Fruit fly (Drosophila melanogaster): ENCODE results near the gene CG5866.

The CG5866 gene

DNA sequence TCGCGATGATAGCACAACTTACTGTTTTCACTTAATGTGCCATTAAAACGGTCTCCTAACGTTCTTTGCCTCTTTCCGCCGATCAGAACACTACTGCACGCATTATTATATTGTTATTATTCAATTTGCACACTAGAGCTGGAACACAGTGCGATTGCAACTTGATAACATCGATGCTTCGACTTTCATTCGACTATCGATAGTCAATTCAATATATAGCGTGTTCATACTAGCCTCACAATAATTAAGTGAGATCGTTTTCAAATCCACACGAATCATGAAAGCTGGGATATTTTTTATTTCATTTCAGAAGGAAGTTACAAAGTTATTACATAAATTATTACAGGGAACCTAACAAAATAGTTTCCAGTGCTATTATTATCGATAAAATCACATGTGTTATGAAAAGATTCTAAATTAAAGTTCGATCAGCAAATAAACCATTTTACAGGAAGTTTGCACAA lies 14.2 kb upstream of the CG5866 start (continued):
- TF ChIP-seq odd (GFP tag; optimal IDR thresholded peaks at IDR 0.05) (peak; percentile 33), Asciz (GFP tag; optimal IDR thresholded peaks at IDR 0.05) (no peak), CG15696 (tag; optimal IDR thresholded peaks at IDR 0.05) (no peak), yki (optimal IDR thresholded peaks at IDR 0.05) (no peak), PHDP (tag; optimal IDR thresholded peaks at IDR 0.05) (peak; percentile 68), knrl (GFP tag; IDR thresholded peaks at IDR 0.05; ENCODE audit: partially characterized antibody) (peak; percentile 86), wdn (GFP tag; IDR thresholded peaks at IDR 0.05) (0 out of 2 replicates have a peak, but pooled peaks have one; percentile 8), peb (GFP tag; IDR thresholded peaks at IDR 0.05) (no peak), ac (GFP tag; optimal IDR thresholded peaks at IDR 0.05) (no peak), Fer1 (GFP tag; optimal IDR thresholded peaks at IDR 0.05) (peak; percentile 41), Blimp-1 (GFP tag; optimal IDR thresholded peaks at IDR 0.05) (no peak), sisA (GFP tag; IDR thresholded peaks at IDR 0.05) (no peak), CG11723 (GFP tag; optimal IDR thresholded peaks at IDR 0.05) (no peak), CG9876 (GFP tag; optimal IDR thresholded peaks at IDR 0.05) (peak; percentile 52), B-H1 (GFP tag; IDR thresholded peaks at IDR 0.05) (peak; percentile 44), sima (GFP tag; optimal IDR thresholded peaks at IDR 0.05) (no peak), ken (GFP tag; IDR thresholded peaks at IDR 0.05) (no peak), her (GFP tag; optimal IDR thresholded peaks at IDR 0.05) (peak; percentile 4), Stat92E (GFP tag; optimal IDR thresholded peaks at IDR 0.05) (no peak), Rfx (GFP tag; IDR thresholded peaks at IDR 0.05) (peak; percentile 75), Ptx1 (GFP tag; IDR thresholded peaks at IDR 0.05) (peak; percentile 47; the same call in 1 of the 2 replicates), ase (GFP tag; IDR thresholded peaks at IDR 0.05) (no peak), CG3726 (GFP tag; IDR thresholded peaks at IDR 0.05) (no peak), HmgD (GFP tag; optimal IDR thresholded peaks at IDR 0.05) (no peak), TFAM (GFP tag; optimal IDR thresholded peaks at IDR 0.05) (no peak), CG8290 (GFP tag; optimal IDR thresholded peaks at IDR 0.05) (peak; percentile 17), CG8290 (tag; optimal IDR thresholded peaks at IDR 0.05) (peak in 1 of 2 experiments; percentile 81), CG18619 (GFP tag; optimal IDR thresholded peaks at IDR 0.05) (peak; percentile 15), CG9215 (GFP tag; IDR thresholded peaks at IDR 0.05) (no peak; the same call in 1 of the 2 replicates), CG17186 (GFP tag; optimal IDR thresholded peaks at IDR 0.05) (peak; percentile 21), Atf-2 (GFP tag; optimal IDR thresholded peaks at IDR 0.05) (peak; percentile 47), Spps (tag; optimal IDR thresholded peaks at IDR 0.05) (no peak), dm (GFP tag; optimal IDR thresholded peaks at IDR 0.05) (peak; percentile 21), BtbVII (GFP tag; optimal IDR thresholded peaks at IDR 0.05) (peak; percentile 3), CG10565 (GFP tag; optimal IDR thresholded peaks at IDR 0.05) (no peak), CG18764 (GFP tag; optimal IDR thresholded peaks at IDR 0.05) (peak; percentile 9), org-1 (GFP tag; optimal IDR thresholded peaks at IDR 0.05) (no peak), Nf-YC (tag; optimal IDR thresholded peaks at IDR 0.05) (peak; percentile 50), hbn (GFP tag; IDR thresholded peaks at IDR 0.05; ENCODE audit: partially characterized antibody) (peak; percentile 72; the same call in 1 of the 2 replicates), CG17829 (tag; optimal IDR thresholded peaks at IDR 0.05) (peak; percentile 48), vnd (GFP tag; IDR thresholded peaks at IDR 0.05; ENCODE audit: partially characterized antibody) (peak; percentile 72), Pdp1 (GFP tag; optimal IDR thresholded peaks at IDR 0.05) (peak; percentile 61 to 85), chif (GFP tag; optimal IDR thresholded peaks at IDR 0.05) (peak in 1 of 2 experiments; percentile 43), chn (GFP tag; optimal IDR thresholded peaks at IDR 0.05) (peak; percentile 48), CG18599 (GFP tag; optimal IDR thresholded peaks at IDR 0.05) (peak; percentile 59), CG5180 (GFP tag; optimal IDR thresholded peaks at IDR 0.05) (no peak), CG11504 (tag; optimal IDR thresholded peaks at IDR 0.05) (peak; percentile 60), sc (optimal IDR thresholded peaks at IDR 0.05) (no peak), sc (GFP tag; optimal IDR thresholded peaks at IDR 0.05) (no peak), abd-A (tag; optimal IDR thresholded peaks at IDR 0.05) (peak; percentile 54), Deaf1 (tag; optimal IDR thresholded peaks at IDR 0.05) (peak; percentile 2)
